Fruit fly (Drosophila melanogaster) whole organism, prepupa: ENCODE measurements around the gene RhoGEF4.

Experiments
- CG16779 ChIP-seq: fragments of 200-800 bp; sonication (Bioruptor generic); optimal IDR thresholded peaks from 3 replicates; lab custom pipeline; 2017; ENCODE audit warnings: missing biosample characterization, mild to moderate bottlenecking, missing genetic modification characterization
- Lpt ChIP-seq: fragments of 200-800 bp; sonication (Bioruptor generic); optimal IDR thresholded peaks from 3 replicates; lab custom pipeline; 2016; ENCODE audit warnings: missing biosample characterization, missing genetic modification characterization
- Sox102F ChIP-seq: fragments of 200-800 bp; sonication (Bioruptor generic); optimal IDR thresholded peaks from 2 replicates; lab custom pipeline; 2016; ENCODE audit warnings: missing biosample characterization, mild to moderate bottlenecking, missing genetic modification characterization

DNA sequence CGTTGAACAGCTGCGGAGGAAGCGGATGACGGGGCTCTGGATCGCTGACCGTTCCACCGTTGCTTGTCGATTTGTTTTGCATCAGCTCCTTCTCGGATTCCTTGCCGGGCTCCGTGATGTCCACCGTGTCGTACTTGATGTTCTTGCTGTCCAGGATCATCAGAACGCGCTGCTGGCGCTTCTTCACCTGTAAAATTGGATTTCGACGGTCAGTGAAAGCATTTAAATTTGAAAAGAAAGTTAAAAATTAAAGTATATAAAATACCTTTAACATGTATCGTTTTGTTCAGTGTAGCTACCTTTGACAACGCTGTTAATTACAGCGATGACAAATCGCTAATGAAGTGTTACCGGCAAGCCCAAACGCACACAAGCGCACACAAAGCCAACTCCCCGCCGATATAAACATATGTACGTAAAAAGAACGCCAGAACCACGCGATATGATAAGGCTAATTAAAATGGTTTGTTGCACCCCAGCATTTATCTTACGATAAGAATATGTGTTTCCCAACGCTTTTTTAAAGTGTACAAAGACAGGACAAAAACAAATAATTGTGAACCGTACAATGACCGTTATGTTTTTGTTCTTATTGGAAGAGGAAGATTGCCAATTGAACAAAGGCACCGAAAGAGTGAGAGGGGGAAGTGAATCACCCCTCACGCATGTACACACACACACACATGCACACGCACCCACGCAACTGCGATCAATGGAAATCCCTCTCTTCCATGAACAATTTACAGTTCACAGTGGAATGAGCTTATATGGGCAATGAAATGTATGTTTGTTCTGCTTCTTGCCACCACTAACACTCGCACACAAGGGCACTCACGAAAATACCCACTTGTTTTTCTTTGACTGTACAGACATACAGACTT, 44.8 kb upstream of the RhoGEF4 start:
- TF ChIP-seq Lpt (GFP tag; lab: Kevin White, UChicago) (no peak), Sox102F (GFP tag; lab: Kevin White, UChicago) (peak; percentile 46), CG16779 (tag; lab: Kevin White, UChicago) (no peak)
